Worm (Caenorhabditis elegans): Measurements from ENCODE around the gene fip-1.

Gene fip-1

ce11 chrIII:8636803-8637202 lies 2.7 kb upstream of the fip-1 start (continued):
- no peak for TF ChIP-seq nhr-77 (tag; optimal IDR thresholded peaks at IDR 0.05)
- TF ChIP-seq unc-55 (GFP tag; optimal IDR thresholded peaks at IDR 0.05) = peak; percentile 15

- TF ChIP-seq ZK546.5 (tag; optimal IDR thresholded peaks at IDR 0.05) (no peak), ztf-4 (tag; optimal IDR thresholded peaks at IDR 0.05) (no peak), lin-11 (tag; optimal IDR thresholded peaks at IDR 0.05) (no peak), snpc-4 (tag; optimal IDR thresholded peaks at IDR 0.05) (no peak), nhr-6 (tag; optimal IDR thresholded peaks at IDR 0.05) (no peak), crh-2 (tag; optimal IDR thresholded peaks at IDR 0.05) (no peak), Y55F3AM.14 (GFP tag; optimal IDR thresholded peaks at IDR 0.05) (no peak), nhr-129 (tag; optimal IDR thresholded peaks at IDR 0.05) (no peak), F13H6.1 (tag; optimal IDR thresholded peaks at IDR 0.05) (no peak), nhr-237 (tag; optimal IDR thresholded peaks at IDR 0.05) (no peak), sma-9 (GFP tag; optimal IDR thresholded peaks at IDR 0.05) (no peak), sma-9 (tag; optimal IDR thresholded peaks at IDR 0.05) (no peak), lin-13 (GFP tag; optimal IDR thresholded peaks at IDR 0.05) (no peak), fos-1 (tag; optimal IDR thresholded peaks at IDR 0.05) (no peak), dmd-4 (tag; optimal IDR thresholded peaks at IDR 0.05) (no peak), peb-1 (tag; optimal IDR thresholded peaks at IDR 0.05) (no peak), skn-1 (tag; optimal IDR thresholded peaks at IDR 0.05) (no peak), ceh-16 (tag; optimal IDR thresholded peaks at IDR 0.05) (no peak), nhr-11 (tag; optimal IDR thresholded peaks at IDR 0.05) (no peak), nhr-77 (tag; optimal IDR thresholded peaks at IDR 0.05) (no peak), zag-1 (tag; optimal IDR thresholded peaks at IDR 0.05) (no peak)
These were observed 4.1 kb downstream of the fip-1 start, which contains the start of gene twk-7 for ce11 chrIII:8643639-8644038. twk-7 (minus strand) TSS chrIII:8643739.

ce11 chrIII:8646021-8646420 lies 6.5 kb downstream of the fip-1 start:
- TF ChIP-seq sma-9 (GFP tag; optimal IDR thresholded peaks at IDR 0.05) = peak; percentile 9
- no peak for TF ChIP-seq sma-9 (tag; optimal IDR thresholded peaks at IDR 0.05)
- TF ChIP-seq nhr-21 (tag; optimal IDR thresholded peaks at IDR 0.05) = no peak
- TF ChIP-seq fos-1 (tag; optimal IDR thresholded peaks at IDR 0.05) = peak; percentile 32

- no peak for TF ChIP-seq gmeb-1 (tag; optimal IDR thresholded peaks at IDR 0.05)
These were observed 9.0 kb downstream of the fip-1 start, which contains the start of gene F22B7.3 for ce11 chrIII:8648589-8648988. F22B7.3 (plus strand) TSS chrIII:8648889.

ce11 chrIII:8650235-8650817 lies 10.8 kb downstream of the fip-1 start, which contains the start of gene flp-23:
flp-23 (plus strand) TSS chrIII:8650767.
- TF ChIP-seq unc-55 (GFP tag; optimal IDR thresholded peaks at IDR 0.05) = peak; percentile 62
- TF ChIP-seq ztf-11 (tag; optimal IDR thresholded peaks at IDR 0.05) = no peak
- no peak for TF ChIP-seq C34F6.9 (tag; optimal IDR thresholded peaks at IDR 0.05)
- TF ChIP-seq ama-1 (optimal IDR thresholded peaks at IDR 0.05) = no peak
- no peak for TF ChIP-seq elt-3 (tag; optimal IDR thresholded peaks at IDR 0.05)
- no peak for TF ChIP-seq ceh-82 (tag; optimal IDR thresholded peaks at IDR 0.05)
- no peak for TF ChIP-seq ztf-4 (tag; optimal IDR thresholded peaks at IDR 0.05)
- peak; percentile 37 for TF ChIP-seq nhr-129 (tag; optimal IDR thresholded peaks at IDR 0.05)
- peak; percentile 43 for TF ChIP-seq lin-13 (GFP tag; optimal IDR thresholded peaks at IDR 0.05)
- TF ChIP-seq sma-3 (GFP tag; optimal IDR thresholded peaks at IDR 0.05) = peak; percentile 10
- no peak for TF ChIP-seq sma-9 (GFP tag; optimal IDR thresholded peaks at IDR 0.05)
- no peak for TF ChIP-seq sma-9 (tag; optimal IDR thresholded peaks at IDR 0.05)
- no peak for TF ChIP-seq peb-1 (tag; optimal IDR thresholded peaks at IDR 0.05)
- no peak for TF ChIP-seq skn-1 (tag; optimal IDR thresholded peaks at IDR 0.05)
- TF ChIP-seq lsy-2 (tag; optimal IDR thresholded peaks at IDR 0.05) = peak in 1 of 2 experiments; percentile 48
- TF ChIP-seq snpc-4 (tag; optimal IDR thresholded peaks at IDR 0.05) = no peak
- no peak for TF ChIP-seq nhr-77 (tag; optimal IDR thresholded peaks at IDR 0.05)
- no peak for TF ChIP-seq unc-39 (tag; optimal IDR thresholded peaks at IDR 0.05)
- no peak for TF ChIP-seq fos-1 (tag; optimal IDR thresholded peaks at IDR 0.05)

- peak in 1 of 2 experiments; percentile 17 for TF ChIP-seq lsy-2 (tag; optimal IDR thresholded peaks at IDR 0.05)
- TF ChIP-seq R02D3.7 (tag; optimal IDR thresholded peaks at IDR 0.05) = no peak
- TF ChIP-seq ama-1 (optimal IDR thresholded peaks at IDR 0.05) = peak; percentile 70
- TF ChIP-seq sma-3 (GFP tag; optimal IDR thresholded peaks at IDR 0.05) = peak; percentile 3
- TF ChIP-seq gmeb-1 (tag; optimal IDR thresholded peaks at IDR 0.05) = peak; percentile 17
These were observed 12.7 kb downstream of the fip-1 start for ce11 chrIII:8652112-8652694.

Measured in whole organism, L2 larva.